Worm (Caenorhabditis elegans) whole organism, late embryonic: ENCODE results near the gene add-2.

ENCODE experiments used
- C38D4.7 ChIP-seq: fragments of 200-800 bp; sonication (Bioruptor generic); optimal IDR thresholded peaks from 2 replicates; lab custom pipeline; 2018; ENCODE audit warnings: mild to moderate bottlenecking, missing genetic modification characterization, moderate library complexity, missing compliant biosample characterization
- F13H6.1 ChIP-seq: sonication (generic microtip); optimal IDR thresholded peaks from 2 replicates; lab custom pipeline; 2016; ENCODE audit warnings: missing genetic modification characterization, missing compliant biosample characterization
- K09A11.1 ChIP-seq: sonication (generic microtip); optimal IDR thresholded peaks from 2 replicates; lab custom pipeline; 2017; ENCODE audit warnings: antibody characterized with exemption, mild to moderate bottlenecking, missing genetic modification characterization, missing compliant biosample characterization; ENCODE audit not compliant: insufficient read depth
- Y22D7AL.16 ChIP-seq: sonication (generic microtip); optimal IDR thresholded peaks from 2 replicates; lab custom pipeline; 2016; ENCODE audit warnings: missing genetic modification characterization, missing compliant biosample characterization
- ama-1 ChIP-seq: fragments of 150-350 bp; optimal IDR thresholded peaks from 2 replicates; lab custom pipeline; 2014
- ceh-14 ChIP-seq: sonication (generic microtip); optimal IDR thresholded peaks from 2 replicates; lab custom pipeline; 2016; ENCODE audit warnings: missing genotype, missing genetic modification characterization, missing compliant biosample characterization
- ceh-19 ChIP-seq: fragments of 200-800 bp; sonication (Bioruptor generic); optimal IDR thresholded peaks from 2 replicates; lab custom pipeline; 2018; ENCODE audit warnings: mild to moderate bottlenecking, missing genetic modification characterization, missing compliant biosample characterization
- ceh-22 ChIP-seq: sonication (generic microtip); optimal IDR thresholded peaks from 2 replicates; lab custom pipeline; 2017; ENCODE audit warnings: missing biosample characterization, missing genetic modification characterization
- ceh-24 ChIP-seq: sonication (generic microtip); optimal IDR thresholded peaks from 2 replicates; lab custom pipeline; 2016; ENCODE audit warnings: mild to moderate bottlenecking, missing genetic modification characterization, missing compliant biosample characterization
- ceh-30 ChIP-seq: fragments of 150-350 bp; optimal IDR thresholded peaks from 2 replicates; lab custom pipeline; 2014; ENCODE audit warnings: missing biosample characterization, missing genetic modification characterization
- ceh-31 ChIP-seq: sonication (generic microtip); optimal IDR thresholded peaks from 2 replicates; lab custom pipeline; 2016; ENCODE audit warnings: missing genetic modification characterization, missing compliant biosample characterization
- ceh-34 ChIP-seq: sonication (generic microtip); optimal IDR thresholded peaks from 2 replicates; lab custom pipeline; 2016; ENCODE audit warnings: mild to moderate bottlenecking, missing genetic modification characterization, missing compliant biosample characterization
- ceh-6 ChIP-seq: fragments of 200-800 bp; sonication (Bioruptor generic); optimal IDR thresholded peaks from 2 replicates; lab custom pipeline; 2018; ENCODE audit warnings: mild to moderate bottlenecking, missing genetic modification characterization, missing compliant biosample characterization
- ceh-9 ChIP-seq: sonication (generic microtip); optimal IDR thresholded peaks from 2 replicates; lab custom pipeline; 2016; ENCODE audit warnings: mild to moderate bottlenecking, missing genetic modification characterization, inconsistent platforms, missing compliant biosample characterization
- elt-2 ChIP-seq: sonication (generic microtip); optimal IDR thresholded peaks from 2 replicates; lab custom pipeline; 2016; ENCODE audit warnings: missing genetic modification reagents, missing genetic modification characterization, missing compliant biosample characterization
- elt-4 ChIP-seq: sonication (generic microtip); optimal IDR thresholded peaks from 2 replicates; lab custom pipeline; 2016; ENCODE audit warnings: missing genetic modification characterization, missing compliant biosample characterization
- eyg-1 ChIP-seq: sonication (generic microtip); optimal IDR thresholded peaks from 2 replicates; lab custom pipeline; 2016; ENCODE audit warnings: missing genotype, missing genetic modification characterization, missing compliant biosample characterization
- fkh-6 ChIP-seq: sonication (generic microtip); optimal IDR thresholded peaks from 2 replicates; lab custom pipeline; 2016; ENCODE audit warnings: missing genetic modification characterization, missing compliant biosample characterization
- hlh-6 ChIP-seq: sonication (generic microtip); optimal IDR thresholded peaks from 2 replicates; lab custom pipeline; 2016; ENCODE audit warnings: missing genotype, missing genetic modification characterization, missing compliant biosample characterization
- madf-2 ChIP-seq: sonication (generic microtip); optimal IDR thresholded peaks from 2 replicates; lab custom pipeline; 2017; ENCODE audit warnings: missing genetic modification characterization, missing compliant biosample characterization
- nfya-1 ChIP-seq: sonication (generic microtip); optimal IDR thresholded peaks from 2 replicates; lab custom pipeline; 2017; ENCODE audit warnings: missing genetic modification characterization, mild to moderate bottlenecking, missing compliant biosample characterization, antibody characterized with exemption, moderate library complexity
- nhr-232 ChIP-seq: sonication (generic microtip); optimal IDR thresholded peaks from 2 replicates; lab custom pipeline; 2016; ENCODE audit warnings: missing genetic modification characterization, missing compliant biosample characterization
- npax-4 ChIP-seq: sonication (generic microtip); optimal IDR thresholded peaks from 2 replicates; lab custom pipeline; 2016; ENCODE audit warnings: missing genetic modification characterization, missing compliant biosample characterization
- pat-9 ChIP-seq: fragments of 200-800 bp; sonication (Bioruptor generic); optimal IDR thresholded peaks from 2 replicates; lab custom pipeline; 2018; ENCODE audit warnings: mild to moderate bottlenecking, missing genetic modification characterization, moderate library complexity, missing compliant biosample characterization
- pax-1 ChIP-seq: fragments of 150-350 bp; optimal IDR thresholded peaks from 2 replicates; lab custom pipeline; 2014; ENCODE audit warnings: missing biosample characterization, missing genetic modification characterization
- pha-4 ChIP-seq: fragments of 150-350 bp; optimal IDR thresholded peaks from 2 replicates; lab custom pipeline; 2018; ENCODE audit warnings: missing biosample characterization, missing genetic modification reagents, missing genetic modification characterization
- ref-2 ChIP-seq: sonication (generic microtip); optimal IDR thresholded peaks from 2 replicates; lab custom pipeline; 2016; ENCODE audit warnings: missing genetic modification characterization, missing compliant biosample characterization
- rnt-1 ChIP-seq: sonication (generic microtip); optimal IDR thresholded peaks from 2 replicates; lab custom pipeline; 2016; ENCODE audit warnings: missing genetic modification characterization, missing compliant biosample characterization
- sox-2 ChIP-seq: fragments of 200-800 bp; sonication (Bioruptor generic); IDR thresholded peaks from 2 replicates; pipeline ENCODE4 v1.3.6; 2022; ENCODE audit warnings: missing genetic modification reagents, missing genetic modification characterization, missing compliant biosample characterization
- syd-9 ChIP-seq: sonication (generic microtip); optimal IDR thresholded peaks from 2 replicates; lab custom pipeline; 2016; ENCODE audit warnings: mild to moderate bottlenecking, missing genetic modification characterization, moderate library complexity, missing compliant biosample characterization
- tbx-7 ChIP-seq: sonication (generic microtip); optimal IDR thresholded peaks from 2 replicates; lab custom pipeline; 2016; ENCODE audit warnings: missing genotype, missing genetic modification characterization, missing compliant biosample characterization
- ttx-3 ChIP-seq: sonication (generic microtip); optimal IDR thresholded peaks from 2 replicates; lab custom pipeline; 2016; ENCODE audit warnings: missing genetic modification reagents, missing genetic modification characterization, missing compliant biosample characterization
- unc-42 ChIP-seq: sonication (generic microtip); optimal IDR thresholded peaks from 2 replicates; lab custom pipeline; 2016; ENCODE audit warnings: missing genotype, missing genetic modification characterization, missing compliant biosample characterization

add-2 gene

ce11 chrV:11993706-11994345, 19.4 kb downstream of the add-2 start, which contains the start of the genes cyl-1 and C52E4.7 (continued):
- TF ChIP-seq ref-2 (tag; lab: Kevin White, UChicago) (no peak), nhr-232 (no peak), K09A11.1 (no peak), ceh-31 (tag; lab: Kevin White, UChicago) (peak; percentile 5), ceh-6 (GFP tag; lab: Kevin White, UChicago) (no peak), ttx-3 (no peak)
- TF ChIP-seq, all 69 proteins: peak for 5

- TF ChIP-seq ceh-19 (GFP tag; lab: Kevin White, UChicago), result no peak
- peak; percentile 55 for TF ChIP-seq unc-42 (tag; lab: Kevin White, UChicago)
- TF ChIP-seq, all 69 proteins: peak for 1
These were observed 22.6 kb downstream of the add-2 start for ce11 chrV:11990511-11991127.

ce11 chrV:11989861-11990260, 23.3 kb downstream of the add-2 start:
- TF ChIP-seq tbx-7 (tag; lab: Kevin White, UChicago) (no peak), rnt-1 (tag; lab: Kevin White, UChicago) (no peak), sox-2 (GFP tag; lab: Robert Waterston, UW) (no peak), ceh-22 (tag; lab: Kevin White, UChicago) (no peak), elt-4 (tag; lab: Kevin White, UChicago) (no peak), ceh-14 (no peak), F13H6.1 (no peak), pax-1 (tag; lab: Kevin White, UChicago) (no peak), ceh-9 (tag; lab: Kevin White, UChicago) (no peak), unc-42 (tag; lab: Kevin White, UChicago) (no peak), syd-9 (tag; lab: Kevin White, UChicago) (no peak), elt-2 (no peak)

- TF ChIP-seq madf-2 (tag; lab: Kevin White, UChicago), result no peak
- TF ChIP-seq unc-42 (tag; lab: Kevin White, UChicago), result peak; percentile 96
These were observed 26.9 kb downstream of the add-2 start for ce11 chrV:11986078-11986869.

- TF ChIP-seq npax-4 (tag; lab: Kevin White, UChicago) (no peak), elt-4 (tag; lab: Kevin White, UChicago) (no peak), pat-9 (tag; lab: Kevin White, UChicago) (no peak), eyg-1 (tag; lab: Kevin White, UChicago) (no peak), syd-9 (tag; lab: Kevin White, UChicago) (no peak), C38D4.7 (GFP tag; lab: Kevin White, UChicago) (no peak), pha-4 (tag; lab: Kevin White, UChicago) (no peak), fkh-6 (tag; lab: Kevin White, UChicago) (no peak)
These were observed 27.8 kb downstream of the add-2 start, which contains the start of gene mans-2 for ce11 chrV:11985384-11985783. mans-2 (minus strand) TSS chrV:11985484.

ce11 chrV:11982309-11982708, 30.9 kb downstream of the add-2 start, which contains the start of gene rpt-1:
rpt-1 (minus strand) TSS chrV:11982397.
- no peak for TF ChIP-seq hlh-6 (tag; lab: Kevin White, UChicago)
- TF ChIP-seq ceh-24 (tag; lab: Kevin White, UChicago), result no peak
- no peak for TF ChIP-seq ceh-22 (tag; lab: Kevin White, UChicago)
- TF ChIP-seq nhr-232, result no peak
- TF ChIP-seq eyg-1 (tag; lab: Kevin White, UChicago), result no peak
- no peak for TF ChIP-seq Y22D7AL.16
- no peak for TF ChIP-seq ceh-30 (tag; lab: Kevin White, UChicago)
- TF ChIP-seq elt-2, result peak; percentile 41
- TF ChIP-seq nfya-1 (tag; lab: Kevin White, UChicago), result peak; percentile 48
- no peak for TF ChIP-seq pha-4 (tag; lab: Kevin White, UChicago)
- peak; percentile 42 for TF ChIP-seq ceh-31 (tag; lab: Kevin White, UChicago)
- peak; percentile 41 for TF ChIP-seq ceh-34 (tag; lab: Kevin White, UChicago)
- peak; percentile 18 for TF ChIP-seq ama-1 (lab: Kevin White, UChicago)
- TF ChIP-seq, all 69 proteins: peak for 5
